Fruit fly (Drosophila melanogaster): ENCODE measurements around the gene PIG-F.

PIG-F gene

DNA sequence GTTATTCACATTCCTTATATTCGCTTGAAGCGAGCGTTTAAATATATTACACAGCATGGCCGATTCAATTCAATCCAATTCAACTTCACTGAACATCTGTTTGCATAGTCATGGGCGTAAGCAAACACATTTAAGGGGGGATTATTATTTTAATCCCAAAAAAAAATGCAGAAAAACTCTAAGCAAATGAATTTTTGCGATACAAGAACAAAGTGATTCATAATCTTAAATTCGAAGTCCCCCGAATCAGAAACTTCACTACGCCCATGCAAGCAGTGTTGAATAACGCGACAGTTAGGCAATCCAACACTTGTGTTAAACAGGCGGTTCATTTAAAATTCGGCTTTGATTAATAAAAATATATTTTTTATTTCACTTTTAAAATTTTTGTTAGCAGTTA, 21.8 kb upstream of the PIG-F start, which contains the start of gene CG14100 (continued):
- TF ChIP-seq TFAM (GFP tag; optimal IDR thresholded peaks at IDR 0.05) (peak; percentile 98), CrebB (tag; optimal IDR thresholded peaks at IDR 0.05) (peak; percentile 100), CG1233 (GFP tag; optimal IDR thresholded peaks at IDR 0.05) (peak; percentile 100), Adf1 (GFP tag; IDR thresholded peaks at IDR 0.05) (peak; percentile 97), disco-r (GFP tag; optimal IDR thresholded peaks at IDR 0.05) (peak; percentile 100), CG12236 (GFP tag; optimal IDR thresholded peaks at IDR 0.05) (peak; percentile 100), scrt (GFP tag; optimal IDR thresholded peaks at IDR 0.05) (peak; percentile 99), CG4360 (GFP tag; IDR thresholded peaks at IDR 0.05) (peak; percentile 98), stwl (tag; optimal IDR thresholded peaks at IDR 0.05) (peak; percentile 99), Fer3 (tag; optimal IDR thresholded peaks at IDR 0.05) (peak; percentile 100), corto (GFP tag; optimal IDR thresholded peaks at IDR 0.05) (peak; percentile 100), Hand (GFP tag; optimal IDR thresholded peaks at IDR 0.05) (peak; percentile 100), HHEX (GFP tag; optimal IDR thresholded peaks at IDR 0.05) (peak; percentile 100), CG10431 (GFP tag; optimal IDR thresholded peaks at IDR 0.05) (peak; percentile 99), CG7271 (tag; optimal IDR thresholded peaks at IDR 0.05) (peak; percentile 100), stc (GFP tag; IDR thresholded peaks at IDR 0.05) (peak; percentile 100), CG11085 (GFP tag; IDR thresholded peaks at IDR 0.05) (peak; percentile 100), CHES-1-like (GFP tag; optimal IDR thresholded peaks at IDR 0.05) (peak; percentile 100), C15 (GFP tag; IDR thresholded peaks at IDR 0.05) (peak; percentile 100), row (GFP tag; IDR thresholded peaks at IDR 0.05) (peak; percentile 100), danr (GFP tag; IDR thresholded peaks at IDR 0.05) (peak; percentile 100), lola (GFP tag; optimal IDR thresholded peaks at IDR 0.05) (peak in 1 of 3 experiments; percentile 100), btn (GFP tag; optimal IDR thresholded peaks at IDR 0.05) (peak; percentile 100), wor (GFP tag; IDR thresholded peaks at IDR 0.05) (peak; percentile 100), CG11093 (GFP tag; IDR thresholded peaks at IDR 0.05) (peak; percentile 100), Atf3 (GFP tag; optimal IDR thresholded peaks at IDR 0.05) (peak; percentile 100), CG5245 (GFP tag; optimal IDR thresholded peaks at IDR 0.05) (peak; percentile 100), CG42726 (GFP tag; IDR thresholded peaks at IDR 0.05; ENCODE audit: partially characterized antibody) (peak; percentile 70; the same call in 1 of the 2 replicates), CG6689 (GFP tag; IDR thresholded peaks at IDR 0.05) (peak; percentile 100), Atf-2 (GFP tag; optimal IDR thresholded peaks at IDR 0.05) (peak; percentile 100), HLH4C (GFP tag; IDR thresholded peaks at IDR 0.05; ENCODE audit: partially characterized antibody) (no peak), Dp (GFP tag; optimal IDR thresholded peaks at IDR 0.05) (peak; percentile 94), jing (GFP tag; optimal IDR thresholded peaks at IDR 0.05) (peak; percentile 100), Atf6 (GFP tag; IDR thresholded peaks at IDR 0.05) (peak; percentile 100), tna (GFP tag; IDR thresholded peaks at IDR 0.05; ENCODE audit: partially characterized antibody) (no peak), knrl (GFP tag; IDR thresholded peaks at IDR 0.05; ENCODE audit: partially characterized antibody) (peak; percentile 52; the same call in 1 of the 3 replicates), Trl (optimal IDR thresholded peaks at IDR 0.05) (no peak), Trl (GFP tag; optimal IDR thresholded peaks at IDR 0.05) (peak; percentile 100), Oaz (GFP tag; IDR thresholded peaks at IDR 0.05) (peak; percentile 100), Eip74EF (GFP tag; optimal IDR thresholded peaks at IDR 0.05) (peak in 1 of 2 experiments; percentile 100), lab (GFP tag; optimal IDR thresholded peaks at IDR 0.05) (peak; percentile 100), CG10654 (GFP tag; optimal IDR thresholded peaks at IDR 0.05) (peak; percentile 100), repo (GFP tag; optimal IDR thresholded peaks at IDR 0.05) (peak; percentile 100), E2f1 (GFP tag; IDR thresholded peaks at IDR 0.05) (peak; percentile 100), ci (GFP tag; IDR thresholded peaks at IDR 0.05) (peak; percentile 100), otp (GFP tag; IDR thresholded peaks at IDR 0.05) (peak; percentile 100), chinmo (GFP tag; IDR thresholded peaks at IDR 0.05; ENCODE audit: partially characterized antibody) (no peak), org-1 (GFP tag; optimal IDR thresholded peaks at IDR 0.05) (peak; percentile 100), Abd-B (GFP tag; optimal IDR thresholded peaks at IDR 0.05) (peak; percentile 100), mirr (GFP tag; optimal IDR thresholded peaks at IDR 0.05) (peak; percentile 100)

Data from whole organism, embryonic.